Worm (Caenorhabditis elegans): ENCODE measurements around the gene dpy-10.

ce11 chrII:6707496-6708260, 4.3 kb downstream of the dpy-10 start:
- no peak for TF ChIP-seq ham-2 (GFP tag; optimal IDR thresholded peaks at IDR 0.05)
- no peak for TF ChIP-seq nhr-237 (tag; optimal IDR thresholded peaks at IDR 0.05)
- no peak for TF ChIP-seq mls-2 (tag; optimal IDR thresholded peaks at IDR 0.05)
- TF ChIP-seq snpc-4 (tag; optimal IDR thresholded peaks at IDR 0.05), result no peak
- TF ChIP-seq pha-4 (tag; optimal IDR thresholded peaks at IDR 0.05), result no peak
- TF ChIP-seq lin-32 (GFP tag; optimal IDR thresholded peaks at IDR 0.05), result no peak

Data from whole organism, mixed stage, embryonic.